Fruit fly (Drosophila melanogaster) S2 (cell line): Measurements from ENCODE around the gene CG42841.

Source experiments
- CG8478 ChIP-seq: fragments of >200 bp; optimal IDR thresholded peaks from 2 replicates; lab custom pipeline; 2018
- CTCF ChIP-seq, 2 experiments: fragments of >200 bp; optimal IDR thresholded peaks; 2 replicates each; lab custom pipeline; 2018

CG42841 gene

DNA sequence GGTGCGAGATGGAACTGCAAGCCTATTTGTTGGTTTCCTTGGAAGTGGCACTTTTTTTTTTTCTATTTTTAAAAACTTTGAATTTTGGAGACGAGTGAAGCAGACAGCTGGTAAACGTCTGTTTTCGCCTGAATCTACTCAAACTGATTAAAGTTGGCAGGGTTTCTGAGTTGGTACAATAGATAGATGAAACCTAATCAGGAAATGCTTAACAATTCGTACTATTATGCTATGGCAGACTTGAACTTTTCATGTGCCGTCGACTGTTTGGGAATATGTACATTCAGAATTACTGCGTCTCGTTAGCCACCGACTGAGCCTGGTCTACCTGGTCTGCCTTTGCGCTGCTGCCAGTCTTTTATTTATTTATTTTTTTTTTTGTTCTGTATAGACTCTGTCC lies at the start of gene CG42841:
CG42841 (minus strand) TSS at position 101 of the 400 bp plus-strand sequence.
- TF ChIP-seq CTCF (optimal IDR thresholded peaks at IDR 0.05; lab: Kevin White, UChicago) (no peak), CG8478 (lab: Kevin White, UChicago) (no peak)

DNA sequence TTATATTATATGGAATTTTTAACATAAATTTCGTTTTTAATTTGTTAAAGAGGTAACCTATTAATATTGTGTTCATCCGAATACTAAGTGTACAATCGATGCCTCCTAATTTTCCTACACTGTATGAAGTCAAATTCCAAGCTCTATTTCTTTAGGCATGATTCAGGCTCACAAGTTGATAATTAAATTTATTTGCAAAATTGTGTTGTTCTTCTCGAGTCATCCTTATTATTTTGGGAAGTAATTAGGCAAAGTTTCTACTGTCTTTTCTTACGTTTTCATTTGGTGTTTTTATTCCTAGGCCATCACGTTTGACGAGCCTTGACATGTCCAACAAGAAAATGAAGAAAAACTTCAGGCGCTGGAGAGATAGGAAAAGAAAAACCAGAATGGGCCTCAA lies 32.7 kb upstream of the CG42841 start, which contains the start of gene CG42355:
CG42355 (minus strand) TSS at position 101 of the 400 bp plus-strand sequence.
- TF ChIP-seq CG8478 (lab: Kevin White, UChicago) (no peak), CTCF (optimal IDR thresholded peaks at IDR 0.05; lab: Kevin White, UChicago) (no peak)

dm6 chr3L:2026691-2027090 lies 21.2 kb upstream of the CG42841 start, which contains the start of gene Grl62c:
Grl62c (plus strand) TSS chr3L:2026991.
- TF ChIP-seq CTCF (optimal IDR thresholded peaks at IDR 0.05; lab: Kevin White, UChicago) = no peak
- no peak for TF ChIP-seq CG8478 (lab: Kevin White, UChicago)

- no peak for TF ChIP-seq CTCF (optimal IDR thresholded peaks at IDR 0.05; lab: Kevin White, UChicago)
- no peak for TF ChIP-seq CG8478 (lab: Kevin White, UChicago)
Measured at dm6 chr3L:2023291-2023690, 17.8 kb upstream of the CG42841 start, which contains the start of gene Grl62b. Grl62b (minus strand) TSS chr3L:2023391.

DNA sequence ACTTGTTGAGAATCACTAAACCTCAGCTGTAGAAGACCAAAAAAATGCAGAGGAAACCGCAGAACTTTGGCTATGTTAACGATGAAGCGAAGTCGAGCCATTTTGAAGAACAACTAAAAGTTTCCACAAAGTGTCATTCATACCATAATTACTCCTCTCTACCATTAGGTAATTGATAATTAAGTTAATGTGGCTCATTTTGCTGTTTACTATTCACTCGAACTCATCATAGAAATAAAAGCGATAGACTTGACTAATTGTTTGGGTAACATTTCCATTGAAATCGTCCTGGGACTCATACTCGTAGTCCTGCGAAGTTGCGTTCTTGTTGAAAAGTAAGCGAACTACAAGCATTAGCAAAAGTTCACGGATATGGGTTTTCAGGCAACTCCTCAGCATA lies 16.4 kb upstream of the CG42841 start, which contains the start of gene Grl62a:
Grl62a (minus strand) TSS at position 101 of the 400 bp plus-strand sequence.
- no peak for TF ChIP-seq CG8478 (lab: Kevin White, UChicago)
- no peak for TF ChIP-seq CTCF (optimal IDR thresholded peaks at IDR 0.05; lab: Kevin White, UChicago)

- TF ChIP-seq CTCF (optimal IDR thresholded peaks at IDR 0.05; lab: Kevin White, UChicago) (no peak), CG8478 (lab: Kevin White, UChicago) (no peak)
Measured at dm6 chr3L:2004732-2005131, 719 bp downstream of the CG42841 start.

dm6 chr3L:1985406-1985805 lies 20.0 kb downstream of the CG42841 start:
- TF ChIP-seq CTCF (optimal IDR thresholded peaks at IDR 0.05; lab: Kevin White, UChicago) = no peak
- TF ChIP-seq CG8478 (lab: Kevin White, UChicago) = no peak

- TF ChIP-seq CG8478 (lab: Kevin White, UChicago) = no peak
- no peak for TF ChIP-seq CTCF (optimal IDR thresholded peaks at IDR 0.05; lab: Kevin White, UChicago)
Measured at dm6 chr3L:1976760-1977159, 28.7 kb downstream of the CG42841 start.

- TF ChIP-seq CTCF (optimal IDR thresholded peaks at IDR 0.05; lab: Kevin White, UChicago) (no peak), CG8478 (lab: Kevin White, UChicago) (no peak)
Measured at dm6 chr3L:1971103-1971742, 34.2 kb downstream of the CG42841 start, which contains the start of the genes CG11815 and acs. CG11815 (minus strand) TSS chr3L:1971200. acs (plus strand) TSS chr3L:1971638.

dm6 chr3L:1969539-1970337 lies 35.7 kb downstream of the CG42841 start, which contains the start of gene CG1927:
CG1927 (minus strand) TSS chr3L:1970079.
- no peak for TF ChIP-seq CG8478 (lab: Kevin White, UChicago)
- TF ChIP-seq CTCF (optimal IDR thresholded peaks at IDR 0.05; lab: Kevin White, UChicago) = no peak

DNA sequence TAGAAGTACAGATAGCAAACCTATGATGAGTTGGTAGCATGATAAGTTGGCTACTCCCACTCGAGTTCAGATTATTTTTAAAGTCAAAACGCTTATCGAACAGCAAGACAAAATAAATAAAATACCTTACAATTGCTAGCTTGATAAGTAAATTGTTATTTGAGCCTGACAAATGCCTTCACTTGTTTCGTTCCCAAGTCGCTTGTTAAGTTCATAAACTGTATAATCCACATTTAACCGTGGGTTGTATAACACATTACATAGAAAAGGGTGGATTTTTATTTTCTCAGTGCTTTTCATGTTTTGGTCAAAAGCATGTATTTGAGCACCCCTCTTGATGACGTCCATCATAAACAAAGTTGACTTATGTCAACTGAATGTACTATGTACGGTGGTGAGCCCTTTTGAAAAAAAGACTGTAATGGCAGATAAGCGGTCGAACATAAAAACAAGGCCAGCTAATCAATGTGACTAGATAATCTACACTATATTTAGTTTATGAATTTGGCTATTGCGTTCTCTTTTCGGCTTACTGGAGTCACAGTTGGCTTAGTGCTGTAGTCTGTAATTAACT lies 36.6 kb downstream of the CG42841 start:
- no peak for TF ChIP-seq CTCF (optimal IDR thresholded peaks at IDR 0.05; lab: Kevin White, UChicago)
- TF ChIP-seq CG8478 (lab: Kevin White, UChicago) = no peak

DNA sequence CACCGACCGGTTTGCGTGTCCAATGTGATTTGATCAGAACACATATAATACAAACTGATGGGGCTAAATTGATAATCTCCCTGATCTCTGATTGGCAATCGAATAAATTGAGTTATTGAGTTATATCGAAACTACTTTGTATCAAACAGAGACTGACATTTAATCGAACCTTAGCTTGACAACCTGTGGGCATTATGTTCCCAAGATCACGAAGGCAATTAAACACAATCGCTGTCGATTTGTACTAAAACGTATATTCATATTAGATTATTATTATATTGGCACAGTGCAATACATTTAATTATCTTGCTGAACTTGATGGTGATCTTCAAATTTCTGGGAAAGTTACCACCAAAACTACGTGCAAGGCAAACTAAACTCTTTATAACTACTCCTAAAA lies 37.0 kb downstream of the CG42841 start:
- TF ChIP-seq CTCF (optimal IDR thresholded peaks at IDR 0.05; lab: Kevin White, UChicago) = no peak
- no peak for TF ChIP-seq CG8478 (lab: Kevin White, UChicago)

- TF ChIP-seq CG8478 (lab: Kevin White, UChicago) (no peak), CTCF (optimal IDR thresholded peaks at IDR 0.05; lab: Kevin White, UChicago) (no peak)
Measured at dm6 chr3L:1967452-1968310, 37.8 kb downstream of the CG42841 start.
